Fruit fly (Drosophila melanogaster) S2 (cell line): Measurements from ENCODE around the gene CycH.

ENCODE experiments used
- CG8478 ChIP-seq: fragments of >200 bp; optimal IDR thresholded peaks from 2 replicates; lab custom pipeline; 2018
- CTCF ChIP-seq, 2 experiments: fragments of >200 bp; optimal IDR thresholded peaks; 2 replicates each; lab custom pipeline; 2018

CycH gene

DNA sequence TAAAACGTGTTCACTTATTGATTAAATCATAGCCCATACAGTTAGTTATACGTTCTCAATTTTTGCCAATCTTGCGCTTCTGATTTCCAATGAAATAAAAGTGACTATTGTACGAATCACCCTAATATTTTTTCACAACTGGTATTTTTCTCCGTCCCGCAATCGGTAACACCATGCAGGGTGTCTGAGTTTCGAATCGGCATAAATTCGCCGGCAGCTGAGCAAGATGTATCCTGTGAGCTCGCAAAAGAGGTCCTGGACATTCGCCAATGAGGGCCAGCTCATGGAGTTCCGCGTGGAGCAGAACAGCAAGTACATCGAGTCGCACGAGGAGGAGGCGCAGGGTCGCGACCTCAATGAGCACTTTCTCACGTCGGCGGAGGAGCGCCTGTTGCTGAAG, at the start of gene CycH:
Gene CycH, plus strand, starts transcription at position 218 of the 400 bp plus-strand sequence.
- TF ChIP-seq CG8478 (no peak), CTCF (optimal IDR thresholded peaks at IDR 0.05; lab: Kevin White, UChicago) (peak in 1 of 2 experiments; percentile 1)

DNA sequence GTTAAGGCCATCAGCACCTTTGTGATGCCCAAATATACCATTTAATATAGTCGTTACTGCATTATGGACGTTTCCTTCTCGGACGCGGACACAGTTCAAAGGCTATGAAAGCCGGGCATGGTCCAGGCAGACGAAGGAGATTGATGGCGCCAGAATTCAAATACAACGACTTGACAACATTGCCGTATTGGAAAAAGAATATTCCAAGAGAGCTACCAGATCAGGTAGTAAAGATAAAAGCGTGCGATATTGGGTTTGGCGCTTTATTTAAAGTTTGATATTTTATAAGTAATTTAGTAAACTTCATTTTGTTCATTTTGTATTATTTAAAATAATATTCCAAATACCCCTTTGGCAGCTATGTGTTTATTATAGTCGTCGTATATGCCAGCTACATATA, 47.9 kb upstream of the CycH start:
- no peak for TF ChIP-seq CG8478

DNA sequence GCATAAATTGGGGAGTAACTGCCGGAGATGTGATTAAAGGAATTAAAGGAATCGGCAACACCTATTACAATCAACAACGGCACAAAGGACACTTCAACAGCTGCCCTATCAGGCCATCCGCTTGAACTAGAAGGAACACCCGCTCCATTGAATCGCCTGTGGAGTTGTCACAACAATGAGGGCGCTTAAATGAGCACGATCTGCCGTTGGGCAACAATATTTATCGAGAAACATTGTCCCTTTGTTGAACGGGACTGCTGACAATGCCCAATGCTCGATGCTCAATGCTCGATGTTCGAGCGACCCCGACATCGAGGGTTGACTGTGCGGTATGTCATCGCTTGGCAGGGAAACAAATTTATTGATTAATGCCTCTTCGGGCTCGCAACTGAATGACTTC, 33.9 kb upstream of the CycH start:
- TF ChIP-seq CG8478 (no peak), CTCF (optimal IDR thresholded peaks at IDR 0.05; lab: Kevin White, UChicago) (no peak)

DNA sequence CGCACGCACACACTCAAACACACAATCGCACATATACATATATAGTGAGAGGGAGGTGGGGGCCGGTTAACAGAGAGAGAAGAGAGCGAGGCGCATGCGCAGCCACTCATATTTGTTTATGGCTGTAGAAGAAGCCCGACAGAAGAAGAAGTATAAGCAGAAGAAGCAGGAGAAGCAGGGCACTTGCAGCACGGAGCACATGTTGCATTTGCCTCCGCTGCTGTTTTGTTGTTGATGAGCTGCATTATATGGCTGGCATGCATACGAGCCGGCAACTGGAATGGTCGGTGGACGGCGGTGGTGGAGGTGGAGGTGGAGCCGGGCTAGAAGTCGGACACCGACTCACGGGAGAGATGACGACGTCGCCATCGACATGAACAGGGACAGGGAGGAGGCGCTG, 21.4 kb upstream of the CycH start:
- TF ChIP-seq CG8478 (no peak), CTCF (optimal IDR thresholded peaks at IDR 0.05; lab: Kevin White, UChicago) (no peak)

DNA sequence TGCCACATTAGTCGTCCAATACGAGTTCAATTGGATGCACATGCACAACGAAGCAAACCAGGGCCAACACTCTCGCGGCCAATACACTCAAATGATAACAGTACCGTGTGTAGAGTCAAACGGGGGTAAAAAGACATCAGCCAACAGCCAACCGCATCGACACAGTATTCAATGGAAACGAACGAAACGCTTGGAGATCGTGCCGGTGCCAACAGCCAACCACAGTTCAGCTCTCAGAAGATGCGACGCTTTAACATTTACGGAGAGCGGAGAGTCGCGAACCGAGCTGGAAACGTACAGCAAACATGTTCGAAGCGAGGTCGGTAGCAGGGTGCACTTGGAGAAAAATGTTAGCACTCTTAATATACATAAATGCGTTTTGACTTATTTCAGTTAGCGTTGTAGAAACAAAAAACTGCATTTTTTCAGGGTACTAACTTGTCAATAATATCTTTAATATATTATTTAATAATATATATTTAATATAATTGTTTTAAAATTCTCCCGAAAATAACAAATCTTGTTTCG, 13.7 kb upstream of the CycH start:
- TF ChIP-seq CG8478, result no peak
- no peak for TF ChIP-seq CTCF (optimal IDR thresholded peaks at IDR 0.05; lab: Kevin White, UChicago)

DNA sequence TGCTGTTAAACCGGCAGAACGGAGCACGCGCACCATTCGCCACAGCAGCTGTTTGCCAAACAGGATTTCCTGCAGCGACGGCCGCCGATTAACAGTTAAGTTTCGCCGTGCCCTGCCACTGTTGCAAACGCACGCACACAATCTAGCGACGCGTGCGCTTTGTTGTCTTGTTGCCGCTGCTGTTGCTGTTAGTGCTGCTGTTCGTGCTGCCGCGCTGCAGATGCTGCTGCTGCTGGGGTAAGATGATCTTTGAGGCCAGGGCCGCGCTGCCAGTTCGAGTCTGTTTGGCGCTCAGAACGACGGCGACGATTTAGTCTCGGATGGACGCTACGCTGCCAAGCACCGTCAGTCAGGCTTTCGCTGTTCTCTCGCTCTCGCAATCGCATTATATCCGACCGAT, 13.2 kb upstream of the CycH start, which contains the start of gene eg:
Gene eg, plus strand, starts transcription at position 136 of the 400 bp plus-strand sequence.
- no peak for TF ChIP-seq CG8478
- TF ChIP-seq CTCF (optimal IDR thresholded peaks at IDR 0.05; lab: Kevin White, UChicago), result no peak

DNA sequence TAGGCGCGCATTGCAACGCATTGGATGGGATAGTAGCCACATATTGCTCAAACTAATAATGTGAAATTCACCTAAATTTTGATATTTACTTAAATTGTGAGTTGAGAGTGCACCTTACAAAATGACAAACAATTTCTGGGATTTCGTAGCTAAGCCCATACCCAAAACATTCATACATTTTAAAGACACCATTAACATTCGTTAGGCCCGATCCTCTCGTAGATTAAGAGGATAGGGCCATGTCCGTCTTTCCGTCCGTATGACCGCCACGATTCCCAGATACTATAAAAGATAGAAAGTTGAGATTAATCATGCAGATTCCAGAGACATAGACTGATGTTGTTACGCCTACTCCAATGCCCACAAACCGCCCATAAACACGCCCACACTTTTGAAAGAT, 8.2 kb upstream of the CycH start, which contains the start of gene CG43895:
Gene CG43895, minus strand, starts transcription at position 101 of the 400 bp plus-strand sequence.
- TF ChIP-seq CTCF (optimal IDR thresholded peaks at IDR 0.05; lab: Kevin White, UChicago) (no peak), CG8478 (no peak)

DNA sequence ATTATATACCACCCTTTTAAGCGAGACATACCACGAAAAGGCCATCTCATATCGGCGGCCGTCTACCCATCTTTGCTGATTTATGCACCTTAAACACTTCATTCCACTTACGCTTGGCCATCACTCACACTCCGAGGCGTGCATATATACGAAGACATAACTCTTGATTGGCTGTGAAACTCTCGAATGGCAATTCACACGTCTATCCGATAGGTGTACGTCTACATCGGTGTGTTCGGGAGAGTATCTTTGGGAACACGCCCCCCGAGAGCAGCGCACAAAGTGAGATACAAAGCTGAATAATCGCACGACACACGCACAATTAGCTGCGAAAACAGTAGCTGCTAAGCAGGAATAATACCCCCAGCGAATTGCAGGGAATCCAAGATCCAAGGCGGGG, 3.1 kb upstream of the CycH start:
- TF ChIP-seq CTCF (optimal IDR thresholded peaks at IDR 0.05; lab: Kevin White, UChicago), result no peak
- no peak for TF ChIP-seq CG8478

DNA sequence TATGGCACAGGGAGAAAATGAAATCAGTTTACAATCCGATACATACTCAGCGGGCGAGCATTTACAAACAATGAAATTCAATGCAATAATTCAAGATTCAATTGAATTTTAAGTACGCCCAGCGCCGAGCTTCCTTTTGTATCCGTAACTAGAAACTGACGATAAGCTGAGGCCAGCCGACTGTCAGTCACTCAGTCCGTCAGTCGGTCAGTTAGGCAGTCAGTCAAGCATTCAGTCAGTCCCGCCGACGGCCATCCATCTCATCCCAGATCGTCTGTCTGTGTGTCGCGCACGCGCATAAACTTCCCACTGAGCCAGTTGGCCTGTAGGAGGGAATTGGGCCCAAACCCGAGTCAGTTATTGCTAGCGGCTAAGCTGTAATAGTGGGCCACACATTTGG, 2.3 kb upstream of the CycH start:
- TF ChIP-seq CTCF (optimal IDR thresholded peaks at IDR 0.05; lab: Kevin White, UChicago) (no peak), CG8478 (no peak)

DNA sequence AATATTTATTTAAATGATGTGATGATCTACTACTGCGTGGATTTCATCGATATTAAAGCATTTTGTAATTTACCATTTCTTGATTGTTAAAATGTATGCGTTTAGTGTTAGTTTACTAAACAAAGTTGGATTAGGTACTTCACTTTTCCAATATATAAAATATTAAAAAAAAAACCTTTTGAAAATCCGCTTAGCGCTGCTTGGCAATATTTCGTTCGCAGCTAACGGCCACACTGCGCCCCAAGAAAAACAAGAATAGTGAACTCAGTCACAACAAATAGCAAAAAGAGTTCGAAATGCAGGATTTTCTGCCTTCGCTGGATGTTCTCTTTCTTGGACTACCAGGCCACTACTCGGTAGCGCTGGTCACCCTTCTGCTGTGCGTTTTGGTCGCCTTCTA, 1.4 kb downstream of the CycH start, which contains the start of gene CG7407:
Gene CG7407, plus strand, starts transcription at position 226 of the 400 bp plus-strand sequence.
- TF ChIP-seq CTCF (optimal IDR thresholded peaks at IDR 0.05; lab: Kevin White, UChicago), result no peak
- TF ChIP-seq CG8478, result no peak

DNA sequence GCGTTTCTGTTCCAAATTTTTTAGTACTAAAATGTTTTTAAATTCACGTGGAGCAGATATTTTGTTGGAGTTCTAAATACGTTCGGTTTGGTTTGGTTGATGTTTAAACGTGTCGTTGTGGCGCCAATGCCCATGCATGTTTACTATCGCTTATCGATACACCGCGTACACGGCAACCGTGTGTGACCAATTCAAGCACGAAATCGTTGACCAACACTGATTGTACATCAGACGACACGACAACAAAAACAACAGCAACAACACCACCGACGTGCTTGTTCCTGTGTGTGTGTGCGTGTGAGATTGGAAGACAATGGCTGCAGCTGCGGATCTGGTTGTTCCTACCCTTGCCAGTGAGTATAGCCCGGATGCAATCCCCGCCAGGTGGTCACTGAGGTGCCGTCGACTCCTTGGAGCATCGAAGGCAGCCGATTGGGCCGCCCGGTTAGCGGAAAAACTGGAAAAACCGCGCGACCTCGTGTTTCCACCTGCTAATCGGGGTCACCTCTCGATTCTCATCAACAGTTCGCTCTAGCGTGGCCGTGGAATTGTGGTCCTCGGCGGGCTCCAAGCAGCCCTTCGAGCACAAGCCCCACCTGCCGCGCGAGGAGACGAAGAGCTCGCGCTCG, 3.0 kb downstream of the CycH start, which contains the start of gene eIF2A:
Gene eIF2A, plus strand, starts transcription at position 16 of the 629 bp plus-strand sequence.
- TF ChIP-seq CTCF (optimal IDR thresholded peaks at IDR 0.05; lab: Kevin White, UChicago), result peak; percentile 25 to 39
- no peak for TF ChIP-seq CG8478

DNA sequence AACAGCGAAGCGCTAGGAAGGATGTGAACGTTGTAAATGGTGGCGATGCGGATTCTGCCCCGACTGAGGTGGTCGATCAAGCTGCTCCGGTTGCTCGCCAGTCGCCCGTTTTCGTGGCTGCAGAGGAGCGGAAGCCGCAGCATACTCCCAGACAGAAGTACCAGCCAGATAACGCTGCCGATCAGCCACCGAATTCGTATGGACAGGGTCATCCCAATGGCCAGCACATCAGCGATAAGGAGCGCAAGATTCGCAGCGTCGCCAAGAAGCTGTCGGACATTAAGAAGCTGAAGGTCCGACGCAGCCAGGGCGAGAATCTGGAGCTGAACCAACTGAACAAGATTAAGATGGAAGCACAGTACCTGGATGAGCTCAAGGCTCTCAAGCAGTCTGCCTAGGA, 5.3 kb downstream of the CycH start:
- TF ChIP-seq CTCF (optimal IDR thresholded peaks at IDR 0.05; lab: Kevin White, UChicago) (no peak), CG8478 (no peak)

DNA sequence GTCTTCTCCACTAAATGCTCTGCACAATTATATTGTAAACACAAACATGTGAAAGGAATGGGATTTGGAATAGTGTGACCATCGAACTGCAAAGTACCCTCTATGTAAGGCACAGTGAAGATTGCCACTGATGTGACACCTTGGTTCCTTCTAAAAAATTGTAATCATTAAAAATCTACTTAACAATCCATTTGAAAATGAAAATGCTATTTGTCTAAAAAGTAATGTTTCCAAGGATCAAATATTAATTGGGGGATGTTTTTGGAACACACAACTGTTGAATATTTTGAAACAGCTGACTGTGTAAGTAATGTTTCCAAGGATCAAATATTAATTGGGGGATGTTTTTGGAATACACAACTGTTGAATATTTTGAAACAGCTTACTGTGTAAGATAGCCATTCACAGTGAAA, 6.4 kb downstream of the CycH start, which contains the start of gene CG32448:
Gene CG32448, minus strand, starts transcription at position 304 of the 413 bp plus-strand sequence.
- TF ChIP-seq CTCF (optimal IDR thresholded peaks at IDR 0.05; lab: Kevin White, UChicago), result no peak
- no peak for TF ChIP-seq CG8478

DNA sequence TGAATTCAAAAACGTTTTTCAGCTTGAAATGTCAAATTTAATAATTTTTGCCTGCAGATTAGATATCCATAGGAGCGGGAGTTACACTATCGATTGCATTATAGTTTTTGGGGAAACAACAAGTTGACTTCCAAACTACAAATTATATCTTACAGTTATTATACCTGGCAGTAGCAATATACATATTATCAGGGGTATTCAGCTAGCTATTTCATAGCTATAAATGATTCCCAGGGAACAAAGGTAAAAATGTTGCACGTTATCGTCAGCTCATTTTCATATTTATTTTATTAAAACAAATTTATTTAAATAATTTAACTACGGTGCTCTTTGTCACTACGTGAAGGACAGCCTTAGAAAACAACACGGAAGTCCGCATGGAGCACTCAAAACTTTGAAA, 8.3 kb downstream of the CycH start:
- TF ChIP-seq CTCF (optimal IDR thresholded peaks at IDR 0.05; lab: Kevin White, UChicago), result no peak
- TF ChIP-seq CG8478, result no peak

DNA sequence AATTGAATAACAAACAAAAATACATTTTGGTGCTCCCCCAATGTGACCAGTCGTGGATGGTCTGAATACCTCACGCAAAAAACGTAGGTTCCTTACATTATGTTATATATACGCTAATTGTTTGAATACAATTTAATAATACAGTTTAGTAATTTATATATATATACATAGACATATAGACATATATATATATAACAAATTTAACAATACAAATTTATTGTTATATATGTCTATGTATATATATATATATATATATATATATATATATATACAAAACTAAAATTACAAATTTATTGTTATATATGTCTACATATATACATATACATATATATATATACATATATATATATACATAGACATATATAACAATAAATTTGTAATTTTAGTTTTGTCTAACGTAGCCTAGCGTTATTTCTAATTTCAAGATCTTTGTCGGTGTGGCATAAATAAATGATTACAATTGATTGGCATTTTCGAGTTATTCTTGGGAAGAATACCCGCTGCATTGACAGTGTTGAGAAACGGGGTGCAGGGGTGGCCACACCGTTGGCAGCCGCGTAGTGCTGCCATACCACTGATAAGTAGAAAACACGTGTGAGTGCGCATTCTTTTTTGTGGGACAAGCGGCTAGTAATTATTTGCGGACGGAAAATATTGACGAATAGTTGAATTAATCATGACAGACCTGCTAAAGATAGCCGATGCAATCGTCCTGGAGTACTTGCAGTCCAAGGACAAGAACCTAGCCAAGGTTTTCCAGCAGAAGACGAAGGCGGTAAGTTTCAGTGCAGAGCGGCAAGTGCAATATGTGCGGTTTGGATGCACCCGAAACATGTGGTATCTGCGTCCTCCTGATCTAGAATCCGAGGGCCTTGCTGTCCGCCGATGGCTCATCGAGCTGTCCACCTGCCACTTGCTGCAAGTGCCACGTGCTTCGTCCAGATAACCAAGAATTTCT, 10.7 kb downstream of the CycH start, which contains the start of the genes CG7148 and Nopp140:
Gene CG7148, minus strand, starts transcription at position 51 of the 958 bp plus-strand sequence.
Gene Nopp140, plus strand, starts transcription at position 572 of the 958 bp plus-strand sequence.
- TF ChIP-seq CTCF (optimal IDR thresholded peaks at IDR 0.05; lab: Kevin White, UChicago) (peak in 1 of 2 experiments; percentile 26), CG8478 (no peak)
